Worm (Caenorhabditis elegans) whole organism, L2 larva: ENCODE measurements around the gene bnc-1.

ENCODE experiments used
- blmp-1 ChIP-seq: sonication (generic microtip); optimal IDR thresholded peaks from 2 replicates; lab custom pipeline; 2017; ENCODE audit warnings: missing genetic modification characterization, mild to moderate bottlenecking, missing compliant biosample characterization, antibody characterized with exemption, moderate library complexity; ENCODE audit not compliant: insufficient read depth
- ceh-82 ChIP-seq: fragments of 150-350 bp; optimal IDR thresholded peaks from 2 replicates; lab custom pipeline; 2014; ENCODE audit warnings: missing biosample characterization, missing genetic modification characterization
- gmeb-1 ChIP-seq: fragments of 150-350 bp; optimal IDR thresholded peaks from 2 replicates; lab custom pipeline; 2014; ENCODE audit warnings: missing biosample characterization, missing genetic modification characterization
- lin-13 ChIP-seq: fragments of 150-350 bp; optimal IDR thresholded peaks from 2 replicates; lab custom pipeline; 2014; ENCODE audit warnings: missing biosample characterization, missing genetic modification reagents, missing genetic modification characterization
- nhr-12 ChIP-seq: fragments of 150-350 bp; optimal IDR thresholded peaks from 2 replicates; lab custom pipeline; 2014; ENCODE audit warnings: missing biosample characterization, missing genetic modification characterization
- nhr-77 ChIP-seq: fragments of 150-350 bp; optimal IDR thresholded peaks from 2 replicates; lab custom pipeline; 2014; ENCODE audit warnings: missing biosample characterization, missing genetic modification characterization
- snpc-4 ChIP-seq: fragments of 150-350 bp; optimal IDR thresholded peaks from 2 replicates; lab custom pipeline; 2014; ENCODE audit warnings: missing biosample characterization, missing genetic modification characterization
- unc-39 ChIP-seq: fragments of 150-350 bp; optimal IDR thresholded peaks from 2 replicates; lab custom pipeline; 2014; ENCODE audit warnings: missing biosample characterization, missing genetic modification characterization

ce11 chrV:12305677-12306076 lies 28.8 kb upstream of the bnc-1 start:
- TF ChIP-seq gmeb-1 (tag; lab: Kevin White, UChicago) (no peak), unc-39 (tag; lab: Kevin White, UChicago) (no peak), lin-13 (GFP tag; lab: Kevin White, UChicago) (no peak), nhr-12 (tag; lab: Kevin White, UChicago) (no peak), ceh-82 (no peak), blmp-1 (tag; lab: Kevin White, UChicago) (no peak), snpc-4 (tag; lab: Kevin White, UChicago) (no peak), nhr-77 (tag; lab: Kevin White, UChicago) (no peak)
